Fruit fly (Drosophila melanogaster) whole organism, embryonic: ENCODE results near the gene Sfp26Ad.
A peak's percentile ranks its signal among the peaks of the same experiment; 100 is the strongest.

Experiments
- Atf-2 ChIP-seq: fragments of 200-800 bp; sonication (Bioruptor generic); optimal IDR thresholded peaks from 2 replicates; lab custom pipeline; 2016; ENCODE audit warnings: missing biosample characterization, missing genetic modification characterization
- CG10274 ChIP-seq: fragments of 200-800 bp; sonication (Bioruptor generic); optimal IDR thresholded peaks from 3 replicates; lab custom pipeline; 2017; ENCODE audit warnings: missing biosample characterization, mild to moderate bottlenecking, missing genetic modification characterization
- CG10321 ChIP-seq: fragments of 200-800 bp; sonication (Bioruptor generic); IDR thresholded peaks from 2 replicates; pipeline ENCODE4 v1.3.6; 2022; ENCODE audit warnings: missing biosample characterization, missing genetic modification characterization
- CG10959 ChIP-seq: fragments of 200-800 bp; sonication (Bioruptor generic); IDR thresholded peaks from 2 replicates; pipeline ENCODE4 v1.3.6; 2022; ENCODE audit warnings: missing biosample characterization, missing genetic modification characterization
- CG11560 ChIP-seq: fragments of 200-800 bp; sonication (Bioruptor generic); IDR thresholded peaks from 3 replicates; pipeline ENCODE4 v1.3.6; 2022; ENCODE audit warnings: missing biosample characterization, missing genetic modification characterization
- CG13775 ChIP-seq: fragments of 200-800 bp; sonication (Bioruptor generic); optimal IDR thresholded peaks from 3 replicates; lab custom pipeline; 2017; ENCODE audit warnings: missing biosample characterization, mild to moderate bottlenecking, missing genetic modification characterization
- CG14050 ChIP-seq: fragments of 200-800 bp; sonication (Bioruptor generic); IDR thresholded peaks from 3 replicates; pipeline ENCODE4 v1.3.6; 2022; ENCODE audit warnings: missing biosample characterization, missing genetic modification characterization
- CG17186 ChIP-seq: fragments of 200-800 bp; sonication (Bioruptor generic); optimal IDR thresholded peaks from 3 replicates; lab custom pipeline; 2017; ENCODE audit warnings: missing biosample characterization, missing genetic modification reagents, missing genetic modification characterization
- CG17829 ChIP-seq: fragments of 200-800 bp; optimal IDR thresholded peaks from 2 replicates; lab custom pipeline; 2019; ENCODE audit warnings: missing biosample characterization, mild to moderate bottlenecking, missing genetic modification characterization, moderate library complexity
- CG18262 ChIP-seq: fragments of 200-800 bp; optimal IDR thresholded peaks from 3 replicates; lab custom pipeline; 2019; ENCODE audit warnings: missing biosample characterization, mild to moderate bottlenecking, missing genetic modification characterization, moderate library complexity
- CG3065 ChIP-seq: fragments of 200-800 bp; sonication (Bioruptor generic); optimal IDR thresholded peaks from 2 replicates; lab custom pipeline; 2016; ENCODE audit warnings: missing biosample characterization, missing genetic modification characterization
- CG33213 ChIP-seq: fragments of 200-800 bp; sonication (Bioruptor generic); optimal IDR thresholded peaks from 3 replicates; lab custom pipeline; 2016; ENCODE audit warnings: missing biosample characterization, missing genetic modification characterization
- CG5953 ChIP-seq: fragments of 200-800 bp; sonication (Bioruptor generic); IDR thresholded peaks from 2 replicates; pipeline ENCODE4 v1.3.6; 2022; ENCODE audit warnings: missing biosample characterization, missing genetic modification characterization
- CG6689 ChIP-seq: fragments of 200-800 bp; sonication (Bioruptor generic); IDR thresholded peaks from 2 replicates; pipeline ENCODE4 v1.3.6; 2022; ENCODE audit warnings: missing biosample characterization, missing genetic modification characterization
- CG7556 ChIP-seq: fragments of 200-800 bp; sonication (Bioruptor generic); optimal IDR thresholded peaks from 2 replicates; lab custom pipeline; 2017; ENCODE audit warnings: missing biosample characterization, mild to moderate bottlenecking, missing genetic modification characterization
- CG8388 ChIP-seq: fragments of 200-800 bp; sonication (Bioruptor generic); optimal IDR thresholded peaks from 2 replicates; lab custom pipeline; 2019; ENCODE audit warnings: missing biosample characterization, mild to moderate bottlenecking, missing genetic modification characterization, moderate library complexity
- CG9609 ChIP-seq: fragments of 200-800 bp; sonication (Bioruptor generic); optimal IDR thresholded peaks from 3 replicates; lab custom pipeline; 2016; ENCODE audit warnings: missing biosample characterization, missing genetic modification characterization
- Deaf1 ChIP-seq: fragments of 200-800 bp; optimal IDR thresholded peaks from 3 replicates; lab custom pipeline; 2019; ENCODE audit warnings: missing biosample characterization, mild to moderate bottlenecking, missing genetic modification characterization, moderate library complexity
- Doc2 ChIP-seq: fragments of 200-800 bp; sonication (Bioruptor generic); IDR thresholded peaks from 2 replicates; pipeline ENCODE4 v1.3.6; 2022; ENCODE audit warnings: missing biosample characterization, missing genetic modification characterization
- Ets65A ChIP-seq: fragments of 200-800 bp; sonication (Bioruptor generic); peaks from one replicate; lab custom pipeline; 2016; ENCODE audit warnings: missing biosample characterization, missing genetic modification characterization
- Hr3 ChIP-seq: fragments of 200-800 bp; sonication (Bioruptor generic); optimal IDR thresholded peaks from 3 replicates; lab custom pipeline; 2016; ENCODE audit warnings: missing biosample characterization, missing genetic modification characterization
- TFAM ChIP-seq: fragments of 200-800 bp; sonication (Bioruptor generic); optimal IDR thresholded peaks from 2 replicates; lab custom pipeline; 2017; ENCODE audit warnings: missing biosample characterization, missing genetic modification characterization, inconsistent platforms
- Trl ChIP-seq, 3 experiments: fragments of >200 bp in 2 of 3; fragments of 200-800 bp in 1 of 3; sonication (Bioruptor generic) in 1 of 3; optimal IDR thresholded peaks; 2 replicates in 1 of 3; 3 replicates in 2 of 3; lab custom pipeline; 2016 to 2017; ENCODE audit warnings: missing biosample characterization in 1 of 3, missing genetic modification characterization in 1 of 3
- Xbp1 ChIP-seq: fragments of 200-800 bp; sonication (Bioruptor generic); optimal IDR thresholded peaks from 3 replicates; lab custom pipeline; 2016; ENCODE audit warnings: missing biosample characterization, mild to moderate bottlenecking, missing genetic modification characterization
- ac ChIP-seq: fragments of 200-800 bp; sonication (Bioruptor generic); optimal IDR thresholded peaks from 3 replicates; lab custom pipeline; 2017; ENCODE audit warnings: missing biosample characterization, mild to moderate bottlenecking, missing genetic modification characterization
- ash1 ChIP-seq: fragments of 200-800 bp; sonication (Bioruptor generic); optimal IDR thresholded peaks from 2 replicates; lab custom pipeline; 2018; ENCODE audit warnings: missing biosample characterization, mild to moderate bottlenecking, missing genetic modification characterization
- bigmax ChIP-seq: fragments of 200-800 bp; sonication (Bioruptor generic); optimal IDR thresholded peaks from 2 replicates; lab custom pipeline; 2018; ENCODE audit warnings: missing biosample characterization, mild to moderate bottlenecking, missing genetic modification characterization
- cg ChIP-seq: fragments of 200-800 bp; sonication (Bioruptor generic); optimal IDR thresholded peaks from 3 replicates; lab custom pipeline; 2019; ENCODE audit warnings: missing biosample characterization, mild to moderate bottlenecking, missing genetic modification characterization, moderate library complexity
- croc ChIP-seq: fragments of 200-800 bp; sonication (Bioruptor generic); conservative IDR thresholded peaks from 3 replicates; pipeline ENCODE4 v1.3.6; 2022; ENCODE audit warnings: missing biosample characterization, missing genetic modification characterization
- dpn ChIP-seq, 2 experiments: fragments of 200-800 bp; sonication (Bioruptor generic); optimal IDR thresholded peaks; 3 replicates each; lab custom pipeline; 2016; ENCODE audit warnings: missing biosample characterization in 2 of 2, missing genetic modification characterization in 2 of 2
- exex ChIP-seq: fragments of 200-800 bp; sonication (Bioruptor generic); optimal IDR thresholded peaks from 4 replicates; lab custom pipeline; 2018; ENCODE audit warnings: missing biosample characterization, mild to moderate bottlenecking, missing genetic modification characterization, moderate library complexity
- fd64A ChIP-seq: fragments of 200-800 bp; sonication (Bioruptor generic); optimal IDR thresholded peaks from 3 replicates; lab custom pipeline; 2018; ENCODE audit warnings: missing biosample characterization, mild to moderate bottlenecking, missing genetic modification characterization
- ftz-f1 ChIP-seq: fragments of 200-800 bp; sonication (Bioruptor generic); optimal IDR thresholded peaks from 2 replicates; lab custom pipeline; 2016; ENCODE audit warnings: missing biosample characterization, missing genetic modification characterization
- fu2 ChIP-seq: fragments of 200-800 bp; sonication (Bioruptor generic); optimal IDR thresholded peaks from 2 replicates; lab custom pipeline; 2016; ENCODE audit warnings: missing biosample characterization, missing genetic modification characterization
- gcm ChIP-seq: fragments of 200-800 bp; sonication (Bioruptor generic); optimal IDR thresholded peaks from 2 replicates; lab custom pipeline; 2019; ENCODE audit warnings: missing biosample characterization, mild to moderate bottlenecking, missing genetic modification characterization, moderate library complexity
- gcm2 ChIP-seq: fragments of 200-800 bp; sonication (Bioruptor generic); optimal IDR thresholded peaks from 2 replicates; lab custom pipeline; 2016; ENCODE audit warnings: missing biosample characterization, missing genetic modification characterization
- gem ChIP-seq: fragments of 200-800 bp; sonication (Bioruptor generic); optimal IDR thresholded peaks from 2 replicates; lab custom pipeline; 2019; ENCODE audit warnings: missing biosample characterization, mild to moderate bottlenecking, missing genetic modification characterization, moderate library complexity
- grn ChIP-seq: fragments of 200-800 bp; sonication (Bioruptor generic); optimal IDR thresholded peaks from 3 replicates; lab custom pipeline; 2017; ENCODE audit warnings: missing biosample characterization, missing genetic modification characterization
- jumu ChIP-seq: fragments of 200-800 bp; sonication (Bioruptor generic); optimal IDR thresholded peaks from 3 replicates; lab custom pipeline; 2016; ENCODE audit warnings: missing biosample characterization, missing genetic modification characterization
- kah ChIP-seq: fragments of 200-800 bp; sonication (Bioruptor generic); optimal IDR thresholded peaks from 2 replicates; lab custom pipeline; 2018; ENCODE audit warnings: missing biosample characterization, mild to moderate bottlenecking, missing genetic modification characterization
- klu ChIP-seq: fragments of 200-800 bp; sonication (Bioruptor generic); IDR thresholded peaks from 2 replicates; pipeline ENCODE4 v1.3.6; 2022; ENCODE audit warnings: missing biosample characterization, missing genetic modification characterization
- kni ChIP-seq: fragments of 200-800 bp; sonication (Bioruptor generic); optimal IDR thresholded peaks from 3 replicates; lab custom pipeline; 2017; ENCODE audit warnings: mild to moderate bottlenecking, missing biosample characterization, missing genetic modification reagents, missing genetic modification characterization
- pfk ChIP-seq: fragments of 200-800 bp; sonication (Bioruptor generic); optimal IDR thresholded peaks from 2 replicates; lab custom pipeline; 2018; ENCODE audit warnings: missing biosample characterization, mild to moderate bottlenecking, missing genetic modification characterization, moderate library complexity
- rib ChIP-seq: fragments of 200-800 bp; sonication (Bioruptor generic); IDR thresholded peaks from 2 replicates; pipeline ENCODE4 v1.3.6; 2022; ENCODE audit warnings: missing biosample characterization, missing genetic modification characterization
- sim ChIP-seq: fragments of 200-800 bp; sonication (Bioruptor generic); IDR thresholded peaks from 2 replicates; pipeline ENCODE4 v1.3.6; 2022; ENCODE audit warnings: missing biosample characterization, missing genetic modification characterization
- tgo ChIP-seq: fragments of 200-800 bp; sonication (Bioruptor generic); IDR thresholded peaks from 3 replicates; pipeline ENCODE4 v1.3.6; 2022; ENCODE audit warnings: missing biosample characterization, missing genetic modification characterization
- tll ChIP-seq, 2 experiments: fragments of 200-800 bp in 1 of 2; fragments of >200 bp in 1 of 2; sonication (Bioruptor generic) in 1 of 2; optimal IDR thresholded peaks; 2 replicates each; lab custom pipeline; 2017 to 2019; ENCODE audit warnings: missing biosample characterization in 2 of 2, missing genetic modification characterization in 2 of 2, mild to moderate bottlenecking in 1 of 2, moderate library complexity in 1 of 2
- trem ChIP-seq: fragments of 200-800 bp; optimal IDR thresholded peaks from 3 replicates; lab custom pipeline; 2019; ENCODE audit warnings: missing biosample characterization, mild to moderate bottlenecking, missing genetic modification characterization, moderate library complexity
- vnd ChIP-seq: fragments of 200-800 bp; sonication (Bioruptor generic); IDR thresholded peaks from 3 replicates; pipeline ENCODE4 v1.3.6; 2022; ENCODE audit warnings: missing biosample characterization, missing genetic modification characterization; ENCODE audit not compliant: partially characterized antibody
- yki ChIP-seq: fragments of >200 bp; optimal IDR thresholded peaks from 3 replicates; lab custom pipeline; 2018

Sfp26Ad gene

DNA sequence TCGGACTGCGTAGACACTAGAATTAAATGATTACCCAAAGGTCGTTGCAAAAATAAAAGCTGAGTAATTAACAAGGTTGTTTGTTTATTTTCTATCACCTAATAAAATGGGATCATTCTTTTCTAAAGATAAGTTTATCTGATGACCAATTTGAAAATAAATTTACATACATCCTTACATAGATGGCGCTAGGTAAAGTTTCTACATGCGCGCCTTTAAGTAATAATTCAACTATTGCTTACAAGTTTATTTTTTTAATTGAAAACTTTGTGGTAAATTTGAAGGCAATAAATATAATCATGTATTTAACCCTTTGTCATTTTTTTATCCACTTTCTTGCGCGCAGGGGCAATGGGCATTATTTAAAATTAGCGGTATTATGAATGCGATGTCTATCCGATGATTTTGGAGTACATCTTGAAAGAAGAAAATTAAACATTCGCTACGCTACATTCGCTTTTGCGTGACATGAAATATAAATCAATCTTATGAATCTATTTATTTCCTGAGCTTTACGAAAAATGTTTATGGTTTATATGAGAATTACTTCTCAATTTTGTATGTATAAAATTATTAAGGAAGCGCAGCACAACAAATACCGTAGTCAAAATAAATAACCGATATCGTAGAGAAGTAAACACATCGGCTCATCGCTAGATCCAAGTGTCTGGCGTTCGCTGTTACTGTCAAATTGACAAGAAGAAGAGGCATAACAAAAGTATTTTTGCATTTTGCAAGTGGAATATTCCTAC is 5.8 kb upstream of the Sfp26Ad start, which contains the start of gene CG9044:
Gene CG9044, plus strand, starts transcription at position 676 of the 752 bp plus-strand sequence.
- TF ChIP-seq CG8388 (GFP tag; lab: Kevin White, UChicago), result no peak
- no peak for TF ChIP-seq cg (GFP tag; lab: Kevin White, UChicago)
- no peak for TF ChIP-seq Atf-2
- peak; percentile 68 for TF ChIP-seq Hr3 (GFP tag; lab: Kevin White, UChicago)
- no peak for TF ChIP-seq kni
- TF ChIP-seq CG18262, result no peak
- TF ChIP-seq yki (lab: Kevin White, UChicago), result no peak
- TF ChIP-seq grn (GFP tag; lab: Kevin White, UChicago), result peak; percentile 70
- TF ChIP-seq rib, result no peak
- no peak for TF ChIP-seq ac (GFP tag; lab: Kevin White, UChicago)
- TF ChIP-seq TFAM (GFP tag; lab: Kevin White, UChicago), result no peak
- TF ChIP-seq dpn (GFP tag; optimal IDR thresholded peaks at IDR 0.05; lab: Kevin White, UChicago), result peak; percentile 59 to 72
- TF ChIP-seq Doc2, result no peak
- no peak for TF ChIP-seq ash1 (GFP tag; lab: Kevin White, UChicago)
- peak; percentile 17 for TF ChIP-seq trem (tag; lab: Kevin White, UChicago)
- TF ChIP-seq Trl (optimal IDR thresholded peaks at IDR 0.05; lab: Kevin White, UChicago), result no peak
- peak; percentile 67 for TF ChIP-seq Trl (GFP tag; optimal IDR thresholded peaks at IDR 0.05; lab: Kevin White, UChicago)
- peak; percentile 71 for TF ChIP-seq Xbp1 (GFP tag; lab: Kevin White, UChicago)
- peak; percentile 69 for TF ChIP-seq CG13775 (GFP tag; lab: Kevin White, UChicago)
- TF ChIP-seq gem, result no peak
- no peak for TF ChIP-seq CG10959 (GFP tag; lab: Robert Waterston, UW)
- no peak for TF ChIP-seq ftz-f1 (GFP tag; lab: Kevin White, UChicago)
- no peak for TF ChIP-seq CG10321 (GFP tag; lab: Robert Waterston, UW)
- no peak for TF ChIP-seq CG5953 (GFP tag; lab: Robert Waterston, UW)
- no peak for TF ChIP-seq CG7556 (GFP tag; lab: Kevin White, UChicago)
- TF ChIP-seq Deaf1 (tag; lab: Kevin White, UChicago), result no peak
- TF ChIP-seq jumu, result peak; percentile 70
- TF ChIP-seq fd64A (GFP tag; lab: Kevin White, UChicago), result no peak
- TF ChIP-seq sim (GFP tag; lab: Robert Waterston, UW), result no peak
- TF ChIP-seq CG3065 (GFP tag; lab: Kevin White, UChicago), result no peak
- TF ChIP-seq Ets65A (GFP tag; lab: Kevin White, UChicago), result peak; percentile 98
- TF ChIP-seq CG17829 (tag; lab: Kevin White, UChicago), result peak; percentile 65
- TF ChIP-seq CG33213 (GFP tag; lab: Kevin White, UChicago), result peak; percentile 7
- no peak for TF ChIP-seq kah (GFP tag; lab: Kevin White, UChicago)
- TF ChIP-seq bigmax (GFP tag; lab: Kevin White, UChicago), result no peak
- TF ChIP-seq CG6689 (GFP tag; lab: Robert Waterston, UW), result no peak
- TF ChIP-seq gcm2, result no peak
- peak; percentile 28; the same call in 1 of the 3 replicates for TF ChIP-seq croc (GFP tag; lab: Robert Waterston, UW)
- TF ChIP-seq fu2 (GFP tag; lab: Kevin White, UChicago), result peak; percentile 70
- peak; percentile 93 for TF ChIP-seq vnd (GFP tag; lab: Robert Waterston, UW)
- TF ChIP-seq CG14050 (GFP tag; lab: Robert Waterston, UW), result no peak
- no peak for TF ChIP-seq CG10274 (GFP tag; lab: Kevin White, UChicago)
- peak in 1 of 2 experiments; percentile 66 for TF ChIP-seq tll (GFP tag; optimal IDR thresholded peaks at IDR 0.05; lab: Kevin White, UChicago)
- peak; percentile 61 for TF ChIP-seq CG9609 (GFP tag; lab: Kevin White, UChicago)
- TF ChIP-seq pfk (GFP tag; lab: Kevin White, UChicago), result no peak
- 0 out of 3 replicates have a peak, but pooled peaks have one; percentile 6 for TF ChIP-seq CG11560 (tag; lab: Robert Waterston, UW)
- TF ChIP-seq tgo (GFP tag; lab: Robert Waterston, UW), result no peak; the same call in 2 of the 3 replicates
- peak; percentile 44 for TF ChIP-seq CG17186 (GFP tag; lab: Kevin White, UChicago)
- TF ChIP-seq exex (tag; lab: Kevin White, UChicago), result no peak
- no peak for TF ChIP-seq gcm (GFP tag; lab: Kevin White, UChicago)
- peak; percentile 42; the same call in 1 of the 2 replicates for TF ChIP-seq klu (GFP tag; lab: Robert Waterston, UW)
